Worm (Caenorhabditis elegans) whole organism, late embryonic: ENCODE results near the gene C39D10.7.

Experiments
- F13H6.1 ChIP-seq: sonication (generic microtip); optimal IDR thresholded peaks from 2 replicates; lab custom pipeline; 2016; ENCODE audit warnings: missing genetic modification characterization, missing compliant biosample characterization
- ama-1 ChIP-seq: fragments of 150-350 bp; optimal IDR thresholded peaks from 2 replicates; lab custom pipeline; 2014
- eyg-1 ChIP-seq: sonication (generic microtip); optimal IDR thresholded peaks from 2 replicates; lab custom pipeline; 2016; ENCODE audit warnings: missing genotype, missing genetic modification characterization, missing compliant biosample characterization
- fax-1 ChIP-seq: sonication (generic microtip); optimal IDR thresholded peaks from 2 replicates; lab custom pipeline; 2016; ENCODE audit warnings: missing genotype, missing genetic modification characterization, missing compliant biosample characterization
- nhr-11 ChIP-seq: fragments of 150-350 bp; optimal IDR thresholded peaks from 2 replicates; lab custom pipeline; 2014; ENCODE audit warnings: missing biosample characterization, missing genetic modification characterization
- pha-4 ChIP-seq: fragments of 150-350 bp; optimal IDR thresholded peaks from 2 replicates; lab custom pipeline; 2018; ENCODE audit warnings: missing biosample characterization, missing genetic modification reagents, missing genetic modification characterization
- sdc-2 ChIP-seq: sonication (generic microtip); optimal IDR thresholded peaks from 2 replicates; lab custom pipeline; 2016; ENCODE audit warnings: missing genotype, missing genetic modification characterization, missing compliant biosample characterization
- tbx-2 ChIP-seq: sonication (generic microtip); optimal IDR thresholded peaks from 2 replicates; lab custom pipeline; 2016; ENCODE audit warnings: missing genetic modification characterization, missing compliant biosample characterization
- zip-5 ChIP-seq: sonication (generic microtip); optimal IDR thresholded peaks from 2 replicates; lab custom pipeline; 2016; ENCODE audit warnings: missing genetic modification characterization, missing compliant biosample characterization

- no peak for TF ChIP-seq sdc-2
- no peak for TF ChIP-seq ama-1 (lab: Kevin White, UChicago)
- TF ChIP-seq eyg-1 (tag; lab: Kevin White, UChicago): no peak
- TF ChIP-seq tbx-2 (tag; lab: Kevin White, UChicago): no peak
- TF ChIP-seq F13H6.1 (tag; lab: Kevin White, UChicago): no peak
- TF ChIP-seq fax-1 (tag; lab: Kevin White, UChicago): no peak
- no peak for TF ChIP-seq zip-5
- TF ChIP-seq pha-4: no peak
- TF ChIP-seq nhr-11 (tag; lab: Kevin White, UChicago): no peak
Measured at ce11 chrX:7888915-7889314, 24.8 kb downstream of the C39D10.7 start, which contains the start of gene C39D10.2.
